Worm (Caenorhabditis elegans): ENCODE results near the gene cdk-4.

DNA sequence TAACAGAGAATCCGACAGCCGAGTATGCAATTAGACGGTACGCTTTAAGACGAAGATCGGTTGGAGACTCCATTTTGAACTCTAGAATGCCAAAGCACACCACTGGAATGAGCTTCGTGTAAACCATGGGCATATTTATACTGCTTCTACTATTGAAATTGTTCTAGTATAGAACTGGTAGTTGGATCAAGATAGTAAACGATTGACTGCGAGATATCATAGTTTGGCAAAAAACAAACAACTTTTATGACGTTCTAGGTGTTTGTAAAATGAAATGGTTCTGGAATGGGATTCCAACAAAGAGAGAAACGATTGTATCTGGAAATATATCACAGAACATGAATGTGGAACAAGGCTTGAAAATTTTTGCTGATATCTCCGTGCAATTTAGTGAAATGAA is 7.7 kb downstream of the cdk-4 start, which contains the start of gene col-185:
- no peak for TF ChIP-seq pha-4 (tag; optimal IDR thresholded peaks at IDR 0.05)
- no peak for TF ChIP-seq nhr-237 (tag; optimal IDR thresholded peaks at IDR 0.05)
- no peak for TF ChIP-seq sptf-1 (tag; optimal IDR thresholded peaks at IDR 0.05)
- no peak for TF ChIP-seq unc-62 (GFP tag; optimal IDR thresholded peaks at IDR 0.05)
- no peak for TF ChIP-seq nhr-28 (tag; optimal IDR thresholded peaks at IDR 0.05)
- no peak for TF ChIP-seq elt-1 (tag; optimal IDR thresholded peaks at IDR 0.05; ENCODE audit: borderline replicate concordance, insufficient read depth)
- TF ChIP-seq ztf-11 (tag; optimal IDR thresholded peaks at IDR 0.05) = no peak
- TF ChIP-seq mep-1 (tag; optimal IDR thresholded peaks at IDR 0.05) = no peak
- TF ChIP-seq snpc-4 (tag; optimal IDR thresholded peaks at IDR 0.05) = no peak
